Fruit fly (Drosophila melanogaster): ENCODE results near the gene Snap24.
A peak's percentile ranks its signal among the peaks of the same experiment; 100 is the strongest.

Snap24 gene

DNA sequence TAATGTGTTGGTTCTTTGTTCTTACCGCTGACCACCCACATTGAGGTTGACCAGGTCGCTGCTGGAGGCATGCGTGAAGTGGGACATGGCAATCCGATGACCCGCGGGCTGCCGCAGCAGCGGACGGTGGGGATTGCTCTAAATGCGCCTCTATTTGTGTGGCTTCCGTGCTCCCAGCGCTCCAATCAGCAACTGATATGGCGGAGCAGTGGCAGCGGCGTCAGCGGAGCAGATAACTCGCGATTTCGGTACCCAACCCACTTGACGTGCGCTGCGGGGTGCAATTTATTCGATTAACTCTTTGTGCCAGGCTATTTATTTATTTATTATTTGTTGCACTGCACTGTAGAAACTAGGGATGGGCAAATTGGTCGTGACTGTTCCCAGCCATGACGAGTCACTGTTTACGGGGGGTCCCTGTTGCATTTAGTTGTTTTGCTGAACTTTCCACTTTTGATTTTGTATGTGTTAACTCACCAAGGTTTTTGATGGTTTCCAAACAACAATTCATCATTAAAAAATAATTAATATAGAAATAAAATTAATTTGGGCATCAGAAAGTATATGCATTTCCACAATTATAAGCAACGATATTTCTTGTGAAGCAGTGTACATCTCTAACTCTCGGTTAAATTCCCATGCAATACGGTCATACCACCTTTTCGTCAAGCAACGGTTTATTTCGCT is 37.8 kb upstream of the Snap24 start, which contains the start of the genes CG9467 and CG8526 (continued):
- TF ChIP-seq CG12299 (tag; optimal IDR thresholded peaks at IDR 0.05) (no peak), D (optimal IDR thresholded peaks at IDR 0.05) (no peak), D (GFP tag; optimal IDR thresholded peaks at IDR 0.05) (no peak), CG32767 (GFP tag; IDR thresholded peaks at IDR 0.05) (peak; percentile 30; the same call in 1 of the 2 replicates), Dfd (GFP tag; optimal IDR thresholded peaks at IDR 0.05) (no peak), CG1647 (GFP tag; optimal IDR thresholded peaks at IDR 0.05) (peak; percentile 23), CG7372 (GFP tag; IDR thresholded peaks at IDR 0.05) (peak; percentile 49), CG13775 (GFP tag; optimal IDR thresholded peaks at IDR 0.05) (peak; percentile 76), CG31388 (GFP tag; optimal IDR thresholded peaks at IDR 0.05) (peak; percentile 65), dati (GFP tag; IDR thresholded peaks at IDR 0.05) (no peak), pros (GFP tag; optimal IDR thresholded peaks at IDR 0.05) (no peak), dm (GFP tag; optimal IDR thresholded peaks at IDR 0.05) (no peak), vfl (GFP tag; optimal IDR thresholded peaks at IDR 0.05) (peak; percentile 40), zfh2 (GFP tag; optimal IDR thresholded peaks at IDR 0.05) (peak; percentile 71), CG2116 (GFP tag; optimal IDR thresholded peaks at IDR 0.05) (peak; percentile 77), hbn (GFP tag; IDR thresholded peaks at IDR 0.05; ENCODE audit: partially characterized antibody) (peak; percentile 75), CG15011 (GFP tag; optimal IDR thresholded peaks at IDR 0.05) (no peak), CG12769 (tag; optimal IDR thresholded peaks at IDR 0.05) (no peak), zen (tag; optimal IDR thresholded peaks at IDR 0.05) (peak; percentile 38), chm (GFP tag; IDR thresholded peaks at IDR 0.05) (0 out of 2 replicates have a peak, but pooled peaks have one; percentile 37), Nf-YC (tag; optimal IDR thresholded peaks at IDR 0.05) (peak; percentile 75), Gug (GFP tag; IDR thresholded peaks at IDR 0.05) (peak; percentile 57; the same call in 3 of the 4 replicates), CG17328 (GFP tag; IDR thresholded peaks at IDR 0.05) (no peak), BtbVII (GFP tag; optimal IDR thresholded peaks at IDR 0.05) (no peak), bab2 (GFP tag; optimal IDR thresholded peaks at IDR 0.05) (peak; percentile 49), Side (GFP tag; optimal IDR thresholded peaks at IDR 0.05) (no peak), chinmo (GFP tag; IDR thresholded peaks at IDR 0.05; ENCODE audit: partially characterized antibody) (peak; percentile 79; the same call in 2 of the 4 replicates), phol (tag; optimal IDR thresholded peaks at IDR 0.05) (peak; percentile 83), seq (GFP tag; IDR thresholded peaks at IDR 0.05) (no peak), bsh (GFP tag; optimal IDR thresholded peaks at IDR 0.05) (peak in 1 of 2 experiments; percentile 48), lab (GFP tag; optimal IDR thresholded peaks at IDR 0.05) (no peak), CG13894 (tag; optimal IDR thresholded peaks at IDR 0.05) (no peak), pnt (GFP tag; optimal IDR thresholded peaks at IDR 0.05) (no peak), luna (GFP tag; optimal IDR thresholded peaks at IDR 0.05) (no peak), CG14667 (GFP tag; IDR thresholded peaks at IDR 0.05) (peak; percentile 48), CG8944 (GFP tag; optimal IDR thresholded peaks at IDR 0.05) (peak; percentile 15), Hmx (GFP tag; optimal IDR thresholded peaks at IDR 0.05) (no peak), CG7786 (GFP tag; optimal IDR thresholded peaks at IDR 0.05) (no peak), CG10267 (tag; optimal IDR thresholded peaks at IDR 0.05) (peak; percentile 70), az2 (GFP tag; optimal IDR thresholded peaks at IDR 0.05) (peak; percentile 23), CG11696 (GFP tag; IDR thresholded peaks at IDR 0.05) (no peak), D19B (GFP tag; optimal IDR thresholded peaks at IDR 0.05) (peak; percentile 50), CG14860 (GFP tag; IDR thresholded peaks at IDR 0.05; ENCODE audit: partially characterized antibody) (peak; percentile 72), usp (GFP tag; optimal IDR thresholded peaks at IDR 0.05) (no peak), hb (GFP tag; IDR thresholded peaks at IDR 0.05; ENCODE audit: partially characterized antibody) (peak; percentile 70; the same call in 1 of the 3 replicates), tx (GFP tag; optimal IDR thresholded peaks at IDR 0.05) (peak; percentile 10), ftz-f1 (GFP tag; optimal IDR thresholded peaks at IDR 0.05) (no peak), CG2678 (tag; optimal IDR thresholded peaks at IDR 0.05) (no peak), CG13624 (GFP tag; optimal IDR thresholded peaks at IDR 0.05) (peak; percentile 58), CG11560 (tag; IDR thresholded peaks at IDR 0.05) (0 out of 3 replicates have a peak, but pooled peaks have one; percentile 43)

Measured in whole organism, embryonic.